Worm (Caenorhabditis elegans) whole organism, midembryonic: Measurements from ENCODE around the gene T23B7.2.

Experiments used
- T22C8.4 ChIP-seq: fragments of 200-800 bp; sonication (Bioruptor generic); IDR thresholded peaks from 2 replicates; pipeline ENCODE4 v1.3.6; 2022; ENCODE audit warnings: missing genetic modification characterization, missing compliant biosample characterization
- cog-1 ChIP-seq: sonication (generic microtip); optimal IDR thresholded peaks from 2 replicates; lab custom pipeline; 2016; ENCODE audit warnings: missing genetic modification characterization, missing compliant biosample characterization
- flt-1 ChIP-seq: fragments of 200-800 bp; sonication (Bioruptor generic); IDR thresholded peaks from 2 replicates; pipeline ENCODE4 v1.3.6; 2022; ENCODE audit warnings: missing genetic modification characterization, missing compliant biosample characterization
- ref-1 ChIP-seq: fragments of 200-800 bp; sonication (Bioruptor generic); conservative IDR thresholded peaks from 2 replicates; pipeline ENCODE4 v1.3.6; 2022; ENCODE audit warnings: missing genetic modification reagents, missing genetic modification characterization, missing compliant biosample characterization
- ztf-23 ChIP-seq: fragments of 200-800 bp; sonication (Bioruptor generic); IDR thresholded peaks from 2 replicates; pipeline ENCODE4 v1.3.6; 2022; ENCODE audit warnings: missing genetic modification reagents, missing genetic modification characterization, missing compliant biosample characterization

ce11 chrII:4863357-4863756 is 21.3 kb upstream of the T23B7.2 start, which contains the start of the genes mpst-4 and F11G11.14:
- no peak for TF ChIP-seq ztf-23 (GFP tag; lab: Robert Waterston, UW)
- no peak for TF ChIP-seq T22C8.4 (GFP tag; lab: Robert Waterston, UW)
- TF ChIP-seq flt-1 (GFP tag; lab: Robert Waterston, UW), result no peak
- TF ChIP-seq cog-1 (tag; lab: Kevin White, UChicago), result no peak
- TF ChIP-seq ref-1 (GFP tag; lab: Robert Waterston, UW), result no peak
